Fruit fly (Drosophila melanogaster) whole organism, embryonic: Measurements from ENCODE around the gene Acn.

Experiments
- Abd-B ChIP-seq: fragments of 200-800 bp; sonication (Bioruptor generic); optimal IDR thresholded peaks from 2 replicates; lab custom pipeline; 2018; ENCODE audit warnings: missing biosample characterization, mild to moderate bottlenecking, missing genetic modification characterization, moderate library complexity
- CG10979 ChIP-seq: fragments of 200-800 bp; sonication (Bioruptor generic); optimal IDR thresholded peaks from 2 replicates; lab custom pipeline; 2018; ENCODE audit warnings: missing biosample characterization, mild to moderate bottlenecking, missing genetic modification characterization, moderate library complexity
- CG11504 ChIP-seq: fragments of 200-800 bp; sonication (Bioruptor generic); optimal IDR thresholded peaks from 3 replicates; lab custom pipeline; 2019; ENCODE audit warnings: missing biosample characterization, mild to moderate bottlenecking, missing genetic modification characterization, moderate library complexity
- CG1233 ChIP-seq: fragments of 200-800 bp; sonication (Bioruptor generic); optimal IDR thresholded peaks from 4 replicates; lab custom pipeline; 2018; ENCODE audit warnings: missing biosample characterization, mild to moderate bottlenecking, missing genetic modification characterization
- CG12942 ChIP-seq: fragments of 200-800 bp; sonication (Bioruptor generic); optimal IDR thresholded peaks from 3 replicates; lab custom pipeline; 2016; ENCODE audit warnings: missing biosample characterization, missing genetic modification characterization
- CG13894 ChIP-seq: fragments of 200-800 bp; sonication (Bioruptor generic); optimal IDR thresholded peaks from 3 replicates; lab custom pipeline; 2018; ENCODE audit warnings: missing biosample characterization, mild to moderate bottlenecking, missing genetic modification characterization, moderate library complexity
- CG14860 ChIP-seq: fragments of 200-800 bp; sonication (Bioruptor generic); IDR thresholded peaks from 3 replicates; pipeline ENCODE4 v1.3.6; 2022; ENCODE audit warnings: missing biosample characterization, missing genetic modification characterization; ENCODE audit not compliant: partially characterized antibody
- CG17385 ChIP-seq: fragments of 200-800 bp; sonication (Bioruptor generic); optimal IDR thresholded peaks from 3 replicates; lab custom pipeline; 2018; ENCODE audit warnings: missing biosample characterization, mild to moderate bottlenecking, missing genetic modification characterization
- CG17568 ChIP-seq: fragments of 200-800 bp; sonication (Bioruptor generic); optimal IDR thresholded peaks from 2 replicates; lab custom pipeline; 2018; ENCODE audit warnings: missing biosample characterization, mild to moderate bottlenecking, missing genetic modification characterization, moderate library complexity
- CG2712 ChIP-seq: fragments of 200-800 bp; optimal IDR thresholded peaks from 3 replicates; lab custom pipeline; 2019; ENCODE audit warnings: missing biosample characterization, mild to moderate bottlenecking, missing genetic modification characterization, moderate library complexity
- CG31388 ChIP-seq: fragments of 200-800 bp; sonication (Bioruptor generic); optimal IDR thresholded peaks from 2 replicates; lab custom pipeline; 2016; ENCODE audit warnings: missing biosample characterization, missing genetic modification characterization
- CG31441 ChIP-seq: fragments of 200-800 bp; sonication (Bioruptor generic); IDR thresholded peaks from 2 replicates; pipeline ENCODE4 v1.3.6; 2022; ENCODE audit warnings: missing biosample characterization, missing genetic modification characterization
- CG32532 ChIP-seq: fragments of 200-800 bp; sonication (Bioruptor generic); IDR thresholded peaks from 2 replicates; pipeline ENCODE4 v1.3.6; 2022; ENCODE audit warnings: missing biosample characterization, missing genetic modification characterization
- CG3838 ChIP-seq: fragments of 200-800 bp; sonication (Bioruptor generic); optimal IDR thresholded peaks from 3 replicates; lab custom pipeline; 2016; ENCODE audit warnings: missing biosample characterization, missing genetic modification characterization
- CG3995 ChIP-seq: fragments of 200-800 bp; sonication (Bioruptor generic); optimal IDR thresholded peaks from 3 replicates; lab custom pipeline; 2016; ENCODE audit warnings: missing biosample characterization, missing genetic modification characterization
- CG4730 ChIP-seq: fragments of 200-800 bp; sonication (Bioruptor generic); IDR thresholded peaks from 2 replicates; pipeline ENCODE4 v1.3.6; 2022; ENCODE audit warnings: missing biosample characterization, missing genetic modification characterization
- CG6254 ChIP-seq: fragments of 200-800 bp; sonication (Bioruptor generic); optimal IDR thresholded peaks from 3 replicates; lab custom pipeline; 2017; ENCODE audit warnings: mild to moderate bottlenecking, missing biosample characterization, missing genetic modification reagents, missing genetic modification characterization
- CG8281 ChIP-seq: fragments of 200-800 bp; sonication (Bioruptor generic); optimal IDR thresholded peaks from 2 replicates; lab custom pipeline; 2018; ENCODE audit warnings: missing biosample characterization, mild to moderate bottlenecking, missing genetic modification characterization, moderate library complexity
- CG8290 ChIP-seq, 3 experiments: fragments of 200-800 bp; sonication (Bioruptor generic); optimal IDR thresholded peaks; 2 replicates each; lab custom pipeline; 2016 to 2019; ENCODE audit warnings: missing biosample characterization in 3 of 3, missing genetic modification characterization in 3 of 3, mild to moderate bottlenecking in 2 of 3, moderate library complexity in 1 of 3
- CG8944 ChIP-seq: fragments of 200-800 bp; sonication (Bioruptor generic); optimal IDR thresholded peaks from 3 replicates; lab custom pipeline; 2016; ENCODE audit warnings: missing biosample characterization, missing genetic modification characterization
- Camta ChIP-seq: fragments of 200-800 bp; sonication (Bioruptor generic); optimal IDR thresholded peaks from 2 replicates; lab custom pipeline; 2016; ENCODE audit warnings: missing biosample characterization, missing genetic modification characterization
- CrebB ChIP-seq: fragments of 200-800 bp; sonication (Bioruptor generic); optimal IDR thresholded peaks from 3 replicates; lab custom pipeline; 2018; ENCODE audit warnings: missing biosample characterization, mild to moderate bottlenecking, missing genetic modification characterization
- Deaf1 ChIP-seq: fragments of 200-800 bp; optimal IDR thresholded peaks from 3 replicates; lab custom pipeline; 2019; ENCODE audit warnings: missing biosample characterization, mild to moderate bottlenecking, missing genetic modification characterization, moderate library complexity
- E2f2 ChIP-seq: fragments of 200-800 bp; sonication (Bioruptor generic); IDR thresholded peaks from 2 replicates; pipeline ENCODE4 v1.3.6; 2022; ENCODE audit warnings: missing biosample characterization, missing genetic modification characterization
- HLH4C ChIP-seq: fragments of 200-800 bp; sonication (Bioruptor generic); IDR thresholded peaks from 3 replicates; pipeline ENCODE4 v1.3.6; 2022; ENCODE audit warnings: missing biosample characterization, missing genetic modification characterization; ENCODE audit not compliant: partially characterized antibody
- Jarid2 ChIP-seq: fragments of 200-800 bp; sonication (Bioruptor generic); optimal IDR thresholded peaks from 3 replicates; lab custom pipeline; 2017; ENCODE audit warnings: mild to moderate bottlenecking, missing biosample characterization, missing genetic modification reagents, missing genetic modification characterization
- Med ChIP-seq: fragments of 200-800 bp; sonication (Bioruptor generic); peaks from one replicate; lab custom pipeline; 2016; ENCODE audit warnings: missing biosample characterization, missing genetic modification characterization, mild to moderate bottlenecking, inconsistent platforms, moderate library complexity
- Pdp1 ChIP-seq, 2 experiments: fragments of 200-800 bp; sonication (Bioruptor generic); optimal IDR thresholded peaks; 3 replicates each; lab custom pipeline; 2016; ENCODE audit warnings: missing biosample characterization in 2 of 2, missing genetic modification characterization in 2 of 2, mild to moderate bottlenecking in 1 of 2, moderate library complexity in 1 of 2
- Rx ChIP-seq: fragments of 200-800 bp; sonication (Bioruptor generic); IDR thresholded peaks from 2 replicates; pipeline ENCODE4 v1.3.6; 2022; ENCODE audit warnings: missing biosample characterization, missing genetic modification characterization
- Sry-δ ChIP-seq: fragments of 200-800 bp; sonication (Bioruptor generic); optimal IDR thresholded peaks from 2 replicates; lab custom pipeline; 2016; ENCODE audit warnings: missing biosample characterization, missing genetic modification characterization
- Ssrp ChIP-seq: fragments of 200-800 bp; sonication (Bioruptor generic); optimal IDR thresholded peaks from 2 replicates; lab custom pipeline; 2018; ENCODE audit warnings: missing biosample characterization, mild to moderate bottlenecking, missing genetic modification characterization, moderate library complexity
- abd-A ChIP-seq: fragments of 200-800 bp; sonication (Bioruptor generic); optimal IDR thresholded peaks from 3 replicates; lab custom pipeline; 2019; ENCODE audit warnings: missing biosample characterization, mild to moderate bottlenecking, missing genetic modification characterization, moderate library complexity
- amos ChIP-seq: fragments of 200-800 bp; sonication (Bioruptor generic); IDR thresholded peaks from 2 replicates; pipeline ENCODE4 v1.3.6; 2022; ENCODE audit warnings: missing biosample characterization, missing genetic modification characterization; ENCODE audit not compliant: partially characterized antibody
- bbx ChIP-seq: fragments of 200-800 bp; sonication (Bioruptor generic); IDR thresholded peaks from 2 replicates; pipeline ENCODE4 v1.3.6; 2022; ENCODE audit warnings: missing biosample characterization, missing genetic modification characterization; ENCODE audit not compliant: partially characterized antibody
- chinmo ChIP-seq: fragments of 200-800 bp; sonication (Bioruptor generic); IDR thresholded peaks from 4 replicates; pipeline ENCODE4 v1.3.6; 2022; ENCODE audit warnings: missing biosample characterization, missing genetic modification characterization; ENCODE audit not compliant: partially characterized antibody
- gsb ChIP-seq: fragments of 200-800 bp; sonication (Bioruptor generic); IDR thresholded peaks from 2 replicates; pipeline ENCODE4 v1.3.6; 2022; ENCODE audit warnings: missing biosample characterization, missing genetic modification characterization
- hbn ChIP-seq: fragments of 200-800 bp; sonication (Bioruptor generic); IDR thresholded peaks from 2 replicates; pipeline ENCODE4 v1.3.6; 2022; ENCODE audit warnings: missing biosample characterization, missing genetic modification characterization; ENCODE audit not compliant: partially characterized antibody
- hth ChIP-seq: fragments of >200 bp; optimal IDR thresholded peaks from 2 replicates; lab custom pipeline; 2017; ENCODE audit warnings: inconsistent platforms
- lbe ChIP-seq: fragments of 200-800 bp; sonication (Bioruptor generic); optimal IDR thresholded peaks from 2 replicates; lab custom pipeline; 2016; ENCODE audit warnings: missing biosample characterization, mild to moderate bottlenecking, missing genetic modification characterization
- maf-S ChIP-seq: fragments of 200-800 bp; sonication (Bioruptor generic); optimal IDR thresholded peaks from 2 replicates; lab custom pipeline; 2016; ENCODE audit warnings: missing biosample characterization, missing genetic modification characterization
- nerfin-2 ChIP-seq: fragments of 200-800 bp; sonication (Bioruptor generic); IDR thresholded peaks from 2 replicates; pipeline ENCODE4 v1.3.6; 2022; ENCODE audit warnings: missing biosample characterization, missing genetic modification characterization; ENCODE audit not compliant: partially characterized antibody
- org-1 ChIP-seq: fragments of 200-800 bp; sonication (Bioruptor generic); optimal IDR thresholded peaks from 2 replicates; lab custom pipeline; 2017; ENCODE audit warnings: missing biosample characterization, missing genetic modification characterization
- peb ChIP-seq: fragments of 200-800 bp; sonication (Bioruptor generic); IDR thresholded peaks from 2 replicates; pipeline ENCODE4 v1.3.6; 2022; ENCODE audit warnings: missing biosample characterization, missing genetic modification characterization
- pita ChIP-seq: fragments of 200-800 bp; sonication (Bioruptor generic); optimal IDR thresholded peaks from 2 replicates; lab custom pipeline; 2017; ENCODE audit warnings: missing biosample characterization, mild to moderate bottlenecking, missing genetic modification characterization
- pzg ChIP-seq: fragments of 200-800 bp; sonication (Bioruptor generic); optimal IDR thresholded peaks from 3 replicates; lab custom pipeline; 2018; ENCODE audit warnings: missing biosample characterization, mild to moderate bottlenecking, missing genetic modification characterization, moderate library complexity
- slbo ChIP-seq: fragments of 200-800 bp; sonication (Bioruptor generic); IDR thresholded peaks from 2 replicates; pipeline ENCODE4 v1.3.6; 2022; ENCODE audit warnings: missing biosample characterization, missing genetic modification characterization
- sna ChIP-seq: fragments of 200-800 bp; sonication (Bioruptor generic); IDR thresholded peaks from 2 replicates; pipeline ENCODE4 v1.3.6; 2022; ENCODE audit warnings: missing biosample characterization, missing genetic modification characterization; ENCODE audit not compliant: partially characterized antibody
- stwl ChIP-seq: fragments of 200-800 bp; sonication (Bioruptor generic); optimal IDR thresholded peaks from 3 replicates; lab custom pipeline; 2018; ENCODE audit warnings: missing biosample characterization, mild to moderate bottlenecking, missing genetic modification characterization, moderate library complexity
- wek ChIP-seq: fragments of 200-800 bp; sonication (Bioruptor generic); optimal IDR thresholded peaks from 3 replicates; lab custom pipeline; 2018; ENCODE audit warnings: missing biosample characterization, mild to moderate bottlenecking, missing genetic modification characterization, moderate library complexity

The Acn gene

dm6 chr2L:19063090-19063692 is 18.0 kb downstream of the Acn start, which contains the start of gene Dus4 (continued):
- TF ChIP-seq lbe (GFP tag; lab: Kevin White, UChicago) (no peak), Sry-δ (GFP tag; lab: Kevin White, UChicago) (peak; percentile 37), CG12942 (GFP tag; lab: Kevin White, UChicago) (no peak), stwl (peak; percentile 54), CG4730 (GFP tag; lab: Robert Waterston, UW) (no peak), CG17385 (GFP tag; lab: Kevin White, UChicago) (no peak), Abd-B (GFP tag; lab: Kevin White, UChicago) (no peak), CG17568 (no peak), CG3838 (GFP tag; lab: Kevin White, UChicago) (no peak), E2f2 (GFP tag; lab: Robert Waterston, UW) (peak; percentile 57), pita (no peak), Jarid2 (no peak), CG8281 (tag; lab: Kevin White, UChicago) (no peak), CG1233 (GFP tag; lab: Kevin White, UChicago) (no peak), Pdp1 (GFP tag; optimal IDR thresholded peaks at IDR 0.05; lab: Kevin White, UChicago) (no peak), CG31441 (GFP tag; lab: Robert Waterston, UW) (no peak), gsb (no peak), CG10979 (no peak), abd-A (tag; lab: Kevin White, UChicago) (no peak), nerfin-2 (GFP tag; lab: Robert Waterston, UW) (peak; percentile 97), CG31388 (GFP tag; lab: Kevin White, UChicago) (no peak), Ssrp (tag; lab: Kevin White, UChicago) (no peak), Camta (GFP tag; lab: Kevin White, UChicago) (no peak), org-1 (no peak), peb (GFP tag; lab: Robert Waterston, UW) (no peak), maf-S (GFP tag; lab: Kevin White, UChicago) (no peak), Rx (GFP tag; lab: Robert Waterston, UW) (no peak), hbn (peak; percentile 76), CG14860 (GFP tag; lab: Robert Waterston, UW) (peak; percentile 88), CrebB (no peak), bbx (GFP tag; lab: Robert Waterston, UW) (peak; percentile 95), CG3995 (GFP tag; lab: Kevin White, UChicago) (no peak), Deaf1 (tag; lab: Kevin White, UChicago) (no peak), CG2712 (tag; lab: Kevin White, UChicago) (no peak), CG8944 (GFP tag; lab: Kevin White, UChicago) (no peak), CG32532 (GFP tag; lab: Robert Waterston, UW) (no peak), slbo (GFP tag; lab: Robert Waterston, UW) (no peak), CG8290 (GFP tag; optimal IDR thresholded peaks at IDR 0.05; lab: Kevin White, UChicago) (no peak), CG8290 (tag; optimal IDR thresholded peaks at IDR 0.05; lab: Kevin White, UChicago) (no peak), HLH4C (GFP tag; lab: Robert Waterston, UW) (peak; percentile 97), Med (peak; percentile 9), CG13894 (tag; lab: Kevin White, UChicago) (no peak), pzg (GFP tag; lab: Kevin White, UChicago) (peak; percentile 28), CG6254 (GFP tag; lab: Kevin White, UChicago) (no peak), wek (GFP tag; lab: Kevin White, UChicago) (no peak), chinmo (GFP tag; lab: Robert Waterston, UW) (peak; percentile 97), sna (GFP tag; lab: Robert Waterston, UW) (peak; percentile 84), CG11504 (peak; percentile 8), hth (lab: Kevin White, UChicago) (no peak), amos (GFP tag; lab: Robert Waterston, UW) (peak; percentile 82; the same call in 1 of the 2 replicates)
